Worm (Caenorhabditis elegans) whole organism, mixed stage, embryonic: ENCODE data around the gene pho-12.
A peak's percentile ranks its signal among the peaks of the same experiment; 100 is the strongest.

Experiments used
- M03D4.4 ChIP-seq: sonication (generic microtip); optimal IDR thresholded peaks from 2 replicates; lab custom pipeline; 2017; ENCODE audit warnings: mild to moderate bottlenecking, missing genetic modification characterization, missing compliant biosample characterization
- bed-3 ChIP-seq: fragments of 200-800 bp; sonication (Bioruptor generic); optimal IDR thresholded peaks from 3 replicates; lab custom pipeline; 2018; ENCODE audit warnings: mild to moderate bottlenecking, missing genetic modification characterization, moderate library complexity, missing compliant biosample characterization
- blmp-1 ChIP-seq: fragments of 150-350 bp; optimal IDR thresholded peaks from 2 replicates; lab custom pipeline; 2014; ENCODE audit warnings: missing biosample characterization, missing genetic modification characterization
- ceh-39 ChIP-seq: fragments of 150-350 bp; optimal IDR thresholded peaks from 2 replicates; lab custom pipeline; 2014; ENCODE audit warnings: missing biosample characterization, missing genetic modification characterization
- ceh-43 ChIP-seq: fragments of 200-800 bp; sonication (Bioruptor generic); optimal IDR thresholded peaks from 2 replicates; lab custom pipeline; 2018; ENCODE audit warnings: mild to moderate bottlenecking, missing genetic modification characterization, moderate library complexity, missing compliant biosample characterization
- ceh-83 ChIP-seq: fragments of 200-800 bp; sonication (Bioruptor generic); optimal IDR thresholded peaks from 2 replicates; lab custom pipeline; 2018; ENCODE audit warnings: mild to moderate bottlenecking, missing genetic modification characterization, missing compliant biosample characterization
- ces-1 ChIP-seq: fragments of 150-350 bp; optimal IDR thresholded peaks from 2 replicates; lab custom pipeline; 2014; ENCODE audit warnings: missing biosample characterization, missing genetic modification reagents, missing genetic modification characterization
- cnd-1 ChIP-seq: fragments of 200-800 bp; sonication (Bioruptor generic); optimal IDR thresholded peaks from 2 replicates; lab custom pipeline; 2018; ENCODE audit warnings: mild to moderate bottlenecking, missing genetic modification characterization, missing compliant biosample characterization
- drap-1 ChIP-seq: fragments of 200-800 bp; sonication (Bioruptor generic); optimal IDR thresholded peaks from 3 replicates; lab custom pipeline; 2018; ENCODE audit warnings: mild to moderate bottlenecking, missing genetic modification characterization, missing compliant biosample characterization
- elt-1 ChIP-seq: sonication (generic microtip); optimal IDR thresholded peaks from 2 replicates; lab custom pipeline; 2017; ENCODE audit warnings: missing genetic modification characterization, mild to moderate bottlenecking, missing compliant biosample characterization, antibody characterized with exemption, moderate library complexity, borderline replicate concordance; ENCODE audit not compliant: insufficient read depth
- elt-3 ChIP-seq: fragments of 150-350 bp; optimal IDR thresholded peaks from 2 replicates; lab custom pipeline; 2014; ENCODE audit warnings: missing biosample characterization, missing genetic modification characterization
- flh-1 ChIP-seq: fragments of 200-800 bp; sonication (Bioruptor generic); optimal IDR thresholded peaks from 2 replicates; lab custom pipeline; 2018; ENCODE audit warnings: mild to moderate bottlenecking, missing genetic modification characterization, moderate library complexity, missing compliant biosample characterization
- ham-2 ChIP-seq: fragments of 200-800 bp; sonication (Bioruptor generic); optimal IDR thresholded peaks from 2 replicates; lab custom pipeline; 2018; ENCODE audit warnings: mild to moderate bottlenecking, missing genetic modification characterization, missing compliant biosample characterization
- hlh-1 ChIP-seq: fragments of 150-350 bp; optimal IDR thresholded peaks from 2 replicates; lab custom pipeline; 2014; ENCODE audit warnings: missing biosample characterization, missing genetic modification reagents, missing genetic modification characterization
- lin-13 ChIP-seq: fragments of 150-350 bp; optimal IDR thresholded peaks from 2 replicates; lab custom pipeline; 2014; ENCODE audit warnings: missing biosample characterization, missing genetic modification characterization
- lin-32 ChIP-seq: fragments of 200-800 bp; sonication (Bioruptor generic); optimal IDR thresholded peaks from 2 replicates; lab custom pipeline; 2018; ENCODE audit warnings: mild to moderate bottlenecking, missing genetic modification characterization, missing compliant biosample characterization
- lsy-2 ChIP-seq: fragments of 150-350 bp; optimal IDR thresholded peaks from 2 replicates; lab custom pipeline; 2014; ENCODE audit warnings: missing biosample characterization, missing genetic modification characterization
- mab-5 ChIP-seq: fragments of 150-350 bp; optimal IDR thresholded peaks from 2 replicates; lab custom pipeline; 2014; ENCODE audit warnings: missing biosample characterization, missing genetic modification characterization
- mep-1 ChIP-seq: fragments of 150-350 bp; optimal IDR thresholded peaks from 2 replicates; lab custom pipeline; 2017; ENCODE audit warnings: missing biosample characterization, missing genetic modification reagents, missing genetic modification characterization, inconsistent platforms
- mls-2 ChIP-seq: sonication (generic microtip); optimal IDR thresholded peaks from 2 replicates; lab custom pipeline; 2016; ENCODE audit warnings: mild to moderate bottlenecking, missing genetic modification characterization, moderate library complexity, missing compliant biosample characterization
- nhr-12 ChIP-seq: fragments of 150-350 bp; optimal IDR thresholded peaks from 2 replicates; lab custom pipeline; 2014; ENCODE audit warnings: missing biosample characterization, missing genetic modification characterization
- nhr-2 ChIP-seq: fragments of 150-350 bp; optimal IDR thresholded peaks from 2 replicates; lab custom pipeline; 2014; ENCODE audit warnings: missing biosample characterization, missing genetic modification characterization
- nhr-237 ChIP-seq: fragments of 150-350 bp; optimal IDR thresholded peaks from 2 replicates; lab custom pipeline; 2014; ENCODE audit warnings: missing biosample characterization, missing genetic modification characterization
- nhr-28 ChIP-seq: fragments of 150-350 bp; optimal IDR thresholded peaks from 2 replicates; lab custom pipeline; 2014; ENCODE audit warnings: missing biosample characterization, missing genetic modification characterization
- nhr-76 ChIP-seq: sonication (generic microtip); optimal IDR thresholded peaks from 2 replicates; lab custom pipeline; 2017; ENCODE audit warnings: missing biosample characterization, missing genetic modification characterization
- pha-4 ChIP-seq: fragments of 150-350 bp; optimal IDR thresholded peaks from 2 replicates; lab custom pipeline; 2018; ENCODE audit warnings: missing biosample characterization, missing genetic modification reagents, missing genetic modification characterization
- sem-2 ChIP-seq: fragments of 200-800 bp; sonication (Bioruptor generic); optimal IDR thresholded peaks from 2 replicates; lab custom pipeline; 2018; ENCODE audit warnings: mild to moderate bottlenecking, missing genetic modification characterization, missing compliant biosample characterization
- snpc-4 ChIP-seq: fragments of 150-350 bp; optimal IDR thresholded peaks from 2 replicates; lab custom pipeline; 2014; ENCODE audit warnings: missing biosample characterization, missing genetic modification characterization
- sptf-1 ChIP-seq: sonication (generic microtip); optimal IDR thresholded peaks from 2 replicates; lab custom pipeline; 2017; ENCODE audit warnings: mild to moderate bottlenecking, missing genetic modification characterization, moderate library complexity, missing compliant biosample characterization
- tbx-8 ChIP-seq: fragments of 200-800 bp; sonication (Bioruptor generic); optimal IDR thresholded peaks from 2 replicates; lab custom pipeline; 2018; ENCODE audit warnings: mild to moderate bottlenecking, missing genetic modification characterization, moderate library complexity, missing compliant biosample characterization
- unc-120 ChIP-seq: sonication (generic microtip); optimal IDR thresholded peaks from 2 replicates; lab custom pipeline; 2017; ENCODE audit warnings: missing genetic modification characterization, missing compliant biosample characterization; ENCODE audit not compliant: poor library complexity, severe bottlenecking
- unc-39 ChIP-seq: fragments of 150-350 bp; optimal IDR thresholded peaks from 2 replicates; lab custom pipeline; 2014; ENCODE audit warnings: missing biosample characterization, missing genetic modification characterization
- unc-62 ChIP-seq: fragments of 150-350 bp; optimal IDR thresholded peaks from 2 replicates; lab custom pipeline; 2014; ENCODE audit warnings: missing biosample characterization, missing genetic modification reagents, missing genetic modification characterization
- zip-8 ChIP-seq: fragments of 150-350 bp; optimal IDR thresholded peaks from 2 replicates; lab custom pipeline; 2014; ENCODE audit warnings: missing biosample characterization, missing genetic modification characterization
- ztf-11 ChIP-seq: fragments of 150-350 bp; optimal IDR thresholded peaks from 2 replicates; lab custom pipeline; 2014; ENCODE audit warnings: missing biosample characterization, missing genetic modification characterization

Gene pho-12

DNA sequence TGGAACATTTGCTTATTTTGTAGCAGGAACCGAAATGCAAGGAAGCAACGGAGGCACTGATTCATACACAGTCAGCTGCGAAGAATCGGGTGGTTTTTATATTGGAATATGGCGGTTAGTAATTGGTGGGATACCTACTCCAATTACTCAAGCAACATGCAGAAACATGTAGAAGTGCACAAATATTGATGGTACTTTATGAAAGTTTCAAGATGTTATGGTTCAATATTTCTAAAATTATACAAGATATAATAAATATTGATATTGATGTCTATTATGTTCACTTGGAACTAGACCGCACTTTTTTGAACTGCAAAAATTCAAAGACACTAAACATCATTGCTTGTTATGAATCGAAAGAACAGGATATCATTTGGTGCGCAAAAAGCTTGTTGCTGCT, 33.3 kb upstream of the pho-12 start, which contains the start of gene C04G6.13:
C04G6.13 (plus strand) TSS at position 301 of the 400 bp plus-strand sequence.
- TF ChIP-seq M03D4.4 (tag; lab: Kevin White, UChicago) (no peak), zip-8 (no peak), ceh-83 (GFP tag; lab: Kevin White, UChicago) (no peak), bed-3 (GFP tag; lab: Kevin White, UChicago) (no peak), nhr-12 (tag; lab: Kevin White, UChicago) (no peak), elt-1 (no peak), snpc-4 (tag; lab: Kevin White, UChicago) (no peak), ceh-39 (tag; lab: Kevin White, UChicago) (no peak), blmp-1 (tag; lab: Kevin White, UChicago) (no peak), mls-2 (tag; lab: Kevin White, UChicago) (no peak), lsy-2 (no peak), drap-1 (GFP tag; lab: Kevin White, UChicago) (no peak), unc-62 (GFP tag; lab: Kevin White, UChicago) (no peak), ztf-11 (no peak), ham-2 (GFP tag; lab: Kevin White, UChicago) (no peak), nhr-28 (no peak)

DNA sequence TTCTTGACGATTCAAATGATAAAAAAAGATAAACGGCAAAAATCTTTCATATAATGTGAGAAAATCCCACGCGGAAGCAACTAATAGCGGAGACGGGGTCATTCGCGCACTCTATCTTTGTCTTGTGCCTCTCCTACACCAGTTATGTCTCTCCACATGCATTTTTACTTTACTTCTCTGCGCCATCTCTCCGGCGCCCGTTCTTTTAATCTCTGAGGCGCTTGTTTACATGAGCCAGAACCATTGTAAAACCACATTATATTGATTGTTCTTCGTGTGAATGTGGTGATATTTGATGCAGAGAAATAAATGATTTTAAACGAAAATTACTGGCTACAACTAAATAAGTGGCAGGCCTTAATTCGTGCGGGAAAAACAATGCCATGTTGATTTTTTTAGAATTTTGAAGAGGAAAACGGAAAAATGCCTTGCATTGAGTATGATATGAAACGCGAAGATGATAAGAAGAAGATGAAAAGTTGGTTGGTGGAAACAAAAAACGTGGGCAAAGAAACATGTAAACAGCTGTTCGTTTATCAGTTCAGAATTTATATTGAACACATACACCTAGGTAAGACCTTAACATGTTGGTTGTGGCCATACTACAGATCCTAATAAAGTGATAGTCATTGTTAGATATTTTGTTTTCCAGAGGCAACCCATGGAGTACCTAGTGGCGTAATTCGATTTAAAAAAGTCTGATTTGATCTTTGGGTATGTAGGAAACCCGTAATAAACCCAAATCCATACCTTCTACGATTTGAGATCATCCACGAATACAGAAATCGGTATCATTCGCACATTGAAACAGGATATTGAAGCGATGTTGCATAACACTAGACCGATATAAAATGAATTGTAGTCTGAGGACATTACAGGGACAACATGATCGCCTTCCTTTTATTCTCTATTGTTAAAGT, 32.0 kb upstream of the pho-12 start, which contains the start of gene C04G6.2:
C04G6.2 (plus strand) TSS at position 870 of the 920 bp plus-strand sequence.
- TF ChIP-seq sptf-1 (tag; lab: Kevin White, UChicago) (peak; percentile 14), lin-32 (GFP tag; lab: Kevin White, UChicago) (no peak), ceh-83 (GFP tag; lab: Kevin White, UChicago) (no peak), pha-4 (peak; percentile 96), M03D4.4 (tag; lab: Kevin White, UChicago) (peak; percentile 16), blmp-1 (tag; lab: Kevin White, UChicago) (no peak), lsy-2 (no peak), elt-1 (no peak), drap-1 (GFP tag; lab: Kevin White, UChicago) (no peak), unc-39 (no peak), nhr-12 (tag; lab: Kevin White, UChicago) (no peak), unc-62 (GFP tag; lab: Kevin White, UChicago) (no peak), lin-13 (tag; lab: Kevin White, UChicago) (no peak), nhr-237 (tag; lab: Kevin White, UChicago) (peak; percentile 69), snpc-4 (tag; lab: Kevin White, UChicago) (no peak), mls-2 (tag; lab: Kevin White, UChicago) (peak; percentile 43), nhr-2 (tag; lab: Kevin White, UChicago) (no peak), ceh-43 (GFP tag; lab: Kevin White, UChicago) (no peak), sem-2 (GFP tag; lab: Kevin White, UChicago) (no peak), zip-8 (no peak), nhr-28 (no peak), ceh-39 (tag; lab: Kevin White, UChicago) (no peak), hlh-1 (tag; lab: Kevin White, UChicago) (no peak), cnd-1 (tag; lab: Kevin White, UChicago) (no peak), flh-1 (GFP tag; lab: Kevin White, UChicago) (no peak), bed-3 (GFP tag; lab: Kevin White, UChicago) (no peak), nhr-76 (no peak), mep-1 (peak; percentile 45), ham-2 (GFP tag; lab: Kevin White, UChicago) (peak; percentile 76), ces-1 (GFP tag; lab: Kevin White, UChicago) (peak; percentile 49), mab-5 (no peak), elt-3 (tag; lab: Kevin White, UChicago) (no peak), unc-120 (tag; lab: Kevin White, UChicago) (peak; percentile 26), tbx-8 (no peak), ztf-11 (no peak)
